Worm (Caenorhabditis elegans) whole organism, early embryonic: ENCODE results near the gene srab-3.

Experiments used
- B0310.2 ChIP-seq: sonication (generic microtip); optimal IDR thresholded peaks from 2 replicates; lab custom pipeline; 2016; ENCODE audit warnings: mild to moderate bottlenecking, missing genetic modification characterization, missing compliant biosample characterization
- F13C5.2 ChIP-seq: sonication (generic microtip); optimal IDR thresholded peaks from 2 replicates; lab custom pipeline; 2017; ENCODE audit warnings: mild to moderate bottlenecking, missing genetic modification characterization, inconsistent platforms, missing compliant biosample characterization
- aly-1 ChIP-seq: sonication (generic microtip); optimal IDR thresholded peaks from 2 replicates; lab custom pipeline; 2016; ENCODE audit warnings: missing genetic modification characterization, missing compliant biosample characterization
- ama-1 ChIP-seq: fragments of 150-350 bp; optimal IDR thresholded peaks from 2 replicates; lab custom pipeline; 2014
- ceh-13 ChIP-seq: fragments of 200-800 bp; sonication (Bioruptor generic); optimal IDR thresholded peaks from 2 replicates; lab custom pipeline; 2018; ENCODE audit warnings: mild to moderate bottlenecking, missing genetic modification characterization, missing compliant biosample characterization
- ceh-36 ChIP-seq: sonication (generic microtip); optimal IDR thresholded peaks from 2 replicates; lab custom pipeline; 2016; ENCODE audit warnings: missing genetic modification characterization, inconsistent platforms, missing compliant biosample characterization
- ets-7 ChIP-seq: sonication (generic microtip); optimal IDR thresholded peaks from 2 replicates; lab custom pipeline; 2016; ENCODE audit warnings: missing genotype, missing genetic modification characterization, missing compliant biosample characterization
- flt-1 ChIP-seq: fragments of 200-800 bp; sonication (Bioruptor generic); IDR thresholded peaks from 2 replicates; pipeline ENCODE4 v1.3.6; 2022; ENCODE audit warnings: missing genetic modification characterization, missing compliant biosample characterization
- hmbx-1 ChIP-seq: sonication (generic microtip); optimal IDR thresholded peaks from 2 replicates; lab custom pipeline; 2016; ENCODE audit warnings: mild to moderate bottlenecking, missing genetic modification characterization, missing compliant biosample characterization
- hmg-4 ChIP-seq: fragments of 200-800 bp; sonication (Bioruptor generic); optimal IDR thresholded peaks from 2 replicates; lab custom pipeline; 2018; ENCODE audit warnings: mild to moderate bottlenecking, missing genetic modification characterization, missing compliant biosample characterization
- hnd-1 ChIP-seq: sonication (generic microtip); optimal IDR thresholded peaks from 2 replicates; lab custom pipeline; 2016; ENCODE audit warnings: missing genetic modification characterization, missing compliant biosample characterization
- pes-1 ChIP-seq: fragments of 200-800 bp; sonication (Bioruptor generic); IDR thresholded peaks from 2 replicates; pipeline ENCODE4 v1.3.6; 2022; ENCODE audit warnings: missing genetic modification reagents, missing genetic modification characterization, missing compliant biosample characterization
- scrt-1 ChIP-seq: fragments of 200-800 bp; sonication (Bioruptor generic); IDR thresholded peaks from 2 replicates; pipeline ENCODE4 v1.3.6; 2022; ENCODE audit warnings: missing genetic modification characterization, missing compliant biosample characterization
- sea-1 ChIP-seq: fragments of 200-800 bp; sonication (Bioruptor generic); conservative IDR thresholded peaks from 2 replicates; pipeline ENCODE4 v1.3.6; 2022; ENCODE audit warnings: missing genetic modification characterization, missing compliant biosample characterization
- tbx-11 ChIP-seq: fragments of 200-800 bp; sonication (Bioruptor generic); IDR thresholded peaks from 2 replicates; pipeline ENCODE4 v1.3.6; 2022; ENCODE audit warnings: missing genetic modification characterization, missing compliant biosample characterization
- tbx-37 ChIP-seq: fragments of 200-800 bp; sonication (Bioruptor generic); conservative IDR thresholded peaks from 2 replicates; pipeline ENCODE4 v1.3.6; 2022; ENCODE audit warnings: missing genetic modification reagents, missing genetic modification characterization, missing compliant biosample characterization
- tra-4 ChIP-seq: sonication (generic microtip); optimal IDR thresholded peaks from 2 replicates; lab custom pipeline; 2017; ENCODE audit warnings: missing genetic modification characterization, missing compliant biosample characterization

Gene srab-3

DNA sequence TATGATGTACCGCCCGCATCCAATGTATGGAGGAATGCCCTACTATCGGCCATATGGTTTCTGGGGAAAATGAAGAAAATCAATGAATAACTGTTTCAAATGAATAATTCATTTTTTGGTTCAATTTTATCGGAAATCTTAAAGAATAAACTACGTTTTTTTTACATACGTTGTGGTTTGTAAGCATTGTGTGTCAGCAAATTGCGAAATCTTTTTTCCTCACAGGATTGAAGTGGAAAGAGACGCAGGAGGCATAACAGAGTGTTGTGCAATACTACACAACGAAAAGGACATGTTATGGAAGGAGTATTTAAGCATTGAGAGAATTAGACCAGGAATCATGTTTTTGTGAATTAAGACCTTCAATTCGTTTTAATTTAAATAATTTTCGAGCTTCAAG lies 23.7 kb upstream of the srab-3 start:
- no peak for TF ChIP-seq flt-1 (GFP tag; lab: Robert Waterston, UW)
- TF ChIP-seq aly-1 (tag; lab: Kevin White, UChicago) = no peak
- TF ChIP-seq tbx-37 = no peak
- TF ChIP-seq ama-1 (lab: Kevin White, UChicago) = no peak
- TF ChIP-seq B0310.2 (tag; lab: Kevin White, UChicago) = no peak
- TF ChIP-seq hnd-1 (tag; lab: Kevin White, UChicago) = no peak
- no peak for TF ChIP-seq ets-7 (tag; lab: Kevin White, UChicago)
- TF ChIP-seq tbx-11 (GFP tag; lab: Robert Waterston, UW) = no peak
- no peak for TF ChIP-seq hmbx-1 (tag; lab: Kevin White, UChicago)
- no peak for TF ChIP-seq ceh-13 (GFP tag; lab: Kevin White, UChicago)
- no peak for TF ChIP-seq hmg-4 (GFP tag; lab: Kevin White, UChicago)
- TF ChIP-seq sea-1 (GFP tag; lab: Robert Waterston, UW) = no peak
- TF ChIP-seq pes-1 (GFP tag; lab: Robert Waterston, UW) = no peak
- TF ChIP-seq scrt-1 = no peak
- TF ChIP-seq F13C5.2 (tag; lab: Kevin White, UChicago) = no peak
- no peak for TF ChIP-seq tra-4 (tag; lab: Kevin White, UChicago)
- no peak for TF ChIP-seq ceh-36 (tag; lab: Kevin White, UChicago)

DNA sequence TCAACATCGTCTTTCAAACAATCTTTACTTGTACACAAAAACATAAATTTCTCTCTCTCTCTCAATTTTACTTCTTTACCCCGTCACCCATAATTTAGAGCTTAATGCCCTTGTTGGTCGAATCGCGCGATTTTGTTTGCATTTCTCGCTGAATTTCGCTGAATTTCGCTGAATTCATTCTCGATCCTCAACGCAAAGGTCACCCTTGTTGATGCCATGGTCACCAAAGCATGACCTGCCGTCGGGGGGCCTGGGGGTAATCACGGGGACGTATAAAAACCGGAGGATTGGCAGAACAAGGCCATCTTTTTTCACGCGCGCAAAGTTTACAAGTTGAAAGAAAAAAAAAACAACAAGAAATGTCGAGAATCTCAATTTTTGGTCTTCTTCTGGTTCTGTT lies 22.3 kb upstream of the srab-3 start, which contains the start of gene F14F9.8:
TSS of gene F14F9.8 (plus strand) at position 301 of the 400 bp plus-strand sequence.
- TF ChIP-seq F13C5.2 (tag; lab: Kevin White, UChicago) (no peak), B0310.2 (tag; lab: Kevin White, UChicago) (no peak), hmbx-1 (tag; lab: Kevin White, UChicago) (no peak), ama-1 (lab: Kevin White, UChicago) (no peak), aly-1 (tag; lab: Kevin White, UChicago) (no peak), scrt-1 (no peak), tbx-37 (no peak), pes-1 (GFP tag; lab: Robert Waterston, UW) (no peak), hnd-1 (tag; lab: Kevin White, UChicago) (no peak), flt-1 (GFP tag; lab: Robert Waterston, UW) (no peak), tra-4 (tag; lab: Kevin White, UChicago) (no peak), ceh-13 (GFP tag; lab: Kevin White, UChicago) (no peak)

- TF ChIP-seq aly-1 (tag; lab: Kevin White, UChicago) (no peak), tra-4 (tag; lab: Kevin White, UChicago) (no peak), F13C5.2 (tag; lab: Kevin White, UChicago) (no peak), ama-1 (lab: Kevin White, UChicago) (no peak), scrt-1 (no peak), ceh-36 (tag; lab: Kevin White, UChicago) (no peak), hmbx-1 (tag; lab: Kevin White, UChicago) (no peak), tbx-37 (no peak), hnd-1 (tag; lab: Kevin White, UChicago) (no peak)
These were observed 19.1 kb upstream of the srab-3 start, which contains the start of gene F14F9.5 for ce11 chrV:5126793-5127192. Gene F14F9.5 (plus strand): TSS chrV:5127093.

ce11 chrV:5119679-5120078 lies 12.0 kb upstream of the srab-3 start, which contains the start of gene sid-1:
Gene sid-1 (plus strand): TSS chrV:5119970.
- TF ChIP-seq tbx-11 (GFP tag; lab: Robert Waterston, UW) (no peak), sea-1 (GFP tag; lab: Robert Waterston, UW) (no peak), ceh-36 (tag; lab: Kevin White, UChicago) (no peak), hmbx-1 (tag; lab: Kevin White, UChicago) (no peak), hnd-1 (tag; lab: Kevin White, UChicago) (no peak), B0310.2 (tag; lab: Kevin White, UChicago) (no peak), ama-1 (lab: Kevin White, UChicago) (no peak), scrt-1 (no peak), hmg-4 (GFP tag; lab: Kevin White, UChicago) (no peak), ceh-13 (GFP tag; lab: Kevin White, UChicago) (no peak)

DNA sequence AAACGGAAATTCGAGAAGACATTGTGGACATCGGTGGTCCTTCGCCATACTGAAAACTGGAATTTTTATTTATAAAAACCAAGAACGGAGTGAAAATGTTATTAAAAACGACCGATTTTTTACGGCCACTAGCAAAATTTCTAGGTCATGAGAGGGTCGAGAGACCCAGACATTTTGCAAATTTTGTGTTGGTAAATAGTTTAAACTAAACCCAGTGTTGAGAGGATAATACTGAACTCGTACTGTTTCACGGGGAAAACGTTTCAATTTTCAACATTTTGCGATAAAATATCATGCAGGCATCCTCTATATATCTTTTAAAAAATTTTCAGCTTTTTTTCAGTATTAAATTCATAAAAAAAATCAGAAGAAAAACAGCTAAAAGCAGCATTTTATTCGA lies 11.4 kb upstream of the srab-3 start, which contains the start of gene C04F5.9:
TSS of gene C04F5.9 (minus strand) at position 101 of the 400 bp plus-strand sequence.
- TF ChIP-seq tbx-37 (no peak), hmg-4 (GFP tag; lab: Kevin White, UChicago) (no peak), B0310.2 (tag; lab: Kevin White, UChicago) (no peak), flt-1 (GFP tag; lab: Robert Waterston, UW) (no peak), hmbx-1 (tag; lab: Kevin White, UChicago) (no peak), scrt-1 (no peak), tbx-11 (GFP tag; lab: Robert Waterston, UW) (no peak), tra-4 (tag; lab: Kevin White, UChicago) (no peak), ama-1 (lab: Kevin White, UChicago) (no peak), aly-1 (tag; lab: Kevin White, UChicago) (no peak), sea-1 (GFP tag; lab: Robert Waterston, UW) (no peak), pes-1 (GFP tag; lab: Robert Waterston, UW) (no peak), ceh-36 (tag; lab: Kevin White, UChicago) (no peak), F13C5.2 (tag; lab: Kevin White, UChicago) (no peak), ceh-13 (GFP tag; lab: Kevin White, UChicago) (no peak), hnd-1 (tag; lab: Kevin White, UChicago) (no peak), ets-7 (tag; lab: Kevin White, UChicago) (no peak)

- TF ChIP-seq ets-7 (tag; lab: Kevin White, UChicago) = no peak
- no peak for TF ChIP-seq hmbx-1 (tag; lab: Kevin White, UChicago)
- no peak for TF ChIP-seq B0310.2 (tag; lab: Kevin White, UChicago)
- TF ChIP-seq ceh-36 (tag; lab: Kevin White, UChicago) = no peak
- TF ChIP-seq aly-1 (tag; lab: Kevin White, UChicago) = no peak
- no peak for TF ChIP-seq sea-1 (GFP tag; lab: Robert Waterston, UW)
- TF ChIP-seq F13C5.2 (tag; lab: Kevin White, UChicago) = no peak
- TF ChIP-seq ceh-13 (GFP tag; lab: Kevin White, UChicago) = no peak
- no peak for TF ChIP-seq flt-1 (GFP tag; lab: Robert Waterston, UW)
- no peak for TF ChIP-seq hnd-1 (tag; lab: Kevin White, UChicago)
- no peak for TF ChIP-seq ama-1 (lab: Kevin White, UChicago)
- TF ChIP-seq pes-1 (GFP tag; lab: Robert Waterston, UW) = no peak
- no peak for TF ChIP-seq tra-4 (tag; lab: Kevin White, UChicago)
- TF ChIP-seq hmg-4 (GFP tag; lab: Kevin White, UChicago) = no peak
- TF ChIP-seq tbx-11 (GFP tag; lab: Robert Waterston, UW) = no peak
- TF ChIP-seq scrt-1 = no peak
These were observed 5.9 kb upstream of the srab-3 start, which contains the start of gene C04F5.8 for ce11 chrV:5113654-5114053. Gene C04F5.8 (minus strand): TSS chrV:5113754.
